Fruit fly (Drosophila melanogaster): ENCODE results near the gene CG5854.

The CG5854 gene

dm6 chr3R:23933684-23934575, at the start of gene CG5854:
Gene CG5854, plus strand, starts transcription at chr3R:23933912.
- TF ChIP-seq Sox14 (GFP tag; optimal IDR thresholded peaks at IDR 0.05) (peak; percentile 98), dac (GFP tag; optimal IDR thresholded peaks at IDR 0.05) (peak; percentile 94), CG34406 (GFP tag; optimal IDR thresholded peaks at IDR 0.05) (peak; percentile 96), Ets21C (GFP tag; optimal IDR thresholded peaks at IDR 0.05) (peak; percentile 94), Ets96B (tag; optimal IDR thresholded peaks at IDR 0.05) (peak; percentile 96), CG8632 (GFP tag; optimal IDR thresholded peaks at IDR 0.05) (peak; percentile 96), svp (GFP tag) (peak; percentile 98), CG8319 (GFP tag; optimal IDR thresholded peaks at IDR 0.05) (peak; percentile 95), cyc (GFP tag; optimal IDR thresholded peaks at IDR 0.05) (peak; percentile 96), OdsH (GFP tag; optimal IDR thresholded peaks at IDR 0.05) (peak; percentile 98), CG4318 (GFP tag; optimal IDR thresholded peaks at IDR 0.05) (peak; percentile 92), acj6 (GFP tag; optimal IDR thresholded peaks at IDR 0.05) (peak; percentile 98), lz (GFP tag; optimal IDR thresholded peaks at IDR 0.05) (peak; percentile 96), CG6792 (GFP tag; optimal IDR thresholded peaks at IDR 0.05) (peak; percentile 96), Smox (GFP tag; optimal IDR thresholded peaks at IDR 0.05) (peak; percentile 96), vri (GFP tag; optimal IDR thresholded peaks at IDR 0.05) (peak; percentile 96), Lpt (GFP tag; optimal IDR thresholded peaks at IDR 0.05) (peak; percentile 91), topi (GFP tag; optimal IDR thresholded peaks at IDR 0.05) (peak; percentile 96), CG15336 (GFP tag; IDR thresholded peaks at IDR 0.05) (peak; percentile 99), CG8119 (GFP tag; IDR thresholded peaks at IDR 0.05) (peak; percentile 97), CG31627 (GFP tag; optimal IDR thresholded peaks at IDR 0.05) (peak; percentile 97), CG16779 (tag; optimal IDR thresholded peaks at IDR 0.05) (peak; percentile 96), eg (GFP tag; IDR thresholded peaks at IDR 0.05) (peak; percentile 99), Eip93F (GFP tag; optimal IDR thresholded peaks at IDR 0.05) (no peak), fd59A (GFP tag; optimal IDR thresholded peaks at IDR 0.05) (peak; percentile 94), Hr39 (GFP tag; optimal IDR thresholded peaks at IDR 0.05) (peak; percentile 97), CG11902 (GFP tag; optimal IDR thresholded peaks at IDR 0.05) (peak; percentile 88), CG1621 (tag; optimal IDR thresholded peaks at IDR 0.05) (peak; percentile 97), CG6854 (GFP tag; optimal IDR thresholded peaks at IDR 0.05) (peak; percentile 87), CG6163 (GFP tag; IDR thresholded peaks at IDR 0.05) (peak; percentile 99), CG3919 (GFP tag; optimal IDR thresholded peaks at IDR 0.05) (peak; percentile 99), CG11762 (GFP tag; optimal IDR thresholded peaks at IDR 0.05; ENCODE audit: insufficient read depth) (peak; percentile 96), Eip75B (GFP tag; optimal IDR thresholded peaks at IDR 0.05) (peak; percentile 97), Gug (GFP tag; IDR thresholded peaks at IDR 0.05) (peak; percentile 96), Met (GFP tag; optimal IDR thresholded peaks at IDR 0.05) (peak; percentile 97), spab (GFP tag; optimal IDR thresholded peaks at IDR 0.05) (peak; percentile 97), CG11294 (GFP tag; IDR thresholded peaks at IDR 0.05) (peak; percentile 96), Hr4 (GFP tag; optimal IDR thresholded peaks at IDR 0.05) (peak; percentile 97), Sox102F (GFP tag; optimal IDR thresholded peaks at IDR 0.05) (peak; percentile 97), CG3032 (tag; optimal IDR thresholded peaks at IDR 0.05) (peak; percentile 92), CG9139 (GFP tag; optimal IDR thresholded peaks at IDR 0.05) (peak; percentile 87), ss (GFP tag; optimal IDR thresholded peaks at IDR 0.05) (peak; percentile 94 to 96), fkh (GFP tag; optimal IDR thresholded peaks at IDR 0.05) (no peak), Blimp-1 (GFP tag; optimal IDR thresholded peaks at IDR 0.05) (peak; percentile 72), achi (GFP tag; optimal IDR thresholded peaks at IDR 0.05) (peak; percentile 98), CG6808 (GFP tag; optimal IDR thresholded peaks at IDR 0.05) (peak; percentile 94), dsx (GFP tag; optimal IDR thresholded peaks at IDR 0.05; ENCODE audit: poor library complexity, severe bottlenecking) (peak; percentile 93), esn (GFP tag; optimal IDR thresholded peaks at IDR 0.05) (peak; percentile 97), salr (GFP tag; optimal IDR thresholded peaks at IDR 0.05) (peak; percentile 96)
